Fruit fly (Drosophila melanogaster) whole organism, embryonic: ENCODE results near the gene CSN1b.

Source experiments
- Atf6 ChIP-seq: fragments of 200-800 bp; sonication (Bioruptor generic); IDR thresholded peaks from 2 replicates; pipeline ENCODE4 v1.3.6; 2022; ENCODE audit warnings: missing biosample characterization, missing genetic modification characterization
- Bgb ChIP-seq: fragments of 200-800 bp; sonication (Bioruptor generic); IDR thresholded peaks from 2 replicates; pipeline ENCODE4 v1.3.6; 2022; ENCODE audit warnings: missing biosample characterization, missing genetic modification characterization; ENCODE audit not compliant: partially characterized antibody
- CG10147 ChIP-seq: fragments of 200-800 bp; sonication (Bioruptor generic); optimal IDR thresholded peaks from 2 replicates; lab custom pipeline; 2019; ENCODE audit warnings: missing biosample characterization, mild to moderate bottlenecking, missing genetic modification characterization, moderate library complexity
- CG10431 ChIP-seq: fragments of 200-800 bp; sonication (Bioruptor generic); optimal IDR thresholded peaks from 3 replicates; lab custom pipeline; 2018; ENCODE audit warnings: missing biosample characterization, mild to moderate bottlenecking, missing genetic modification characterization
- CG12104 ChIP-seq: fragments of 200-800 bp; sonication (Bioruptor generic); optimal IDR thresholded peaks from 3 replicates; lab custom pipeline; 2016; ENCODE audit warnings: missing biosample characterization, missing genetic modification characterization
- CG14965 ChIP-seq: fragments of 200-800 bp; sonication (Bioruptor generic); optimal IDR thresholded peaks from 2 replicates; lab custom pipeline; 2016; ENCODE audit warnings: missing biosample characterization, missing genetic modification characterization, borderline replicate concordance
- CG15073 ChIP-seq: fragments of 200-800 bp; sonication (Bioruptor generic); optimal IDR thresholded peaks from 2 replicates; lab custom pipeline; 2016; ENCODE audit warnings: missing biosample characterization, missing genetic modification characterization
- CG15479 ChIP-seq: fragments of 200-800 bp; sonication (Bioruptor generic); optimal IDR thresholded peaks from 3 replicates; lab custom pipeline; 2019; ENCODE audit warnings: missing biosample characterization, mild to moderate bottlenecking, missing genetic modification characterization, moderate library complexity
- CG1647 ChIP-seq: fragments of 200-800 bp; sonication (Bioruptor generic); optimal IDR thresholded peaks from 3 replicates; lab custom pipeline; 2016; ENCODE audit warnings: missing biosample characterization, missing genetic modification characterization
- CG16779 ChIP-seq: fragments of 200-800 bp; sonication (Bioruptor generic); IDR thresholded peaks from 2 replicates; pipeline ENCODE4 v1.3.6; 2022; ENCODE audit warnings: missing biosample characterization, missing genetic modification characterization
- CG17361 ChIP-seq: fragments of 200-800 bp; sonication (Bioruptor generic); IDR thresholded peaks from 3 replicates; pipeline ENCODE4 v1.3.6; 2022; ENCODE audit warnings: missing biosample characterization, missing genetic modification characterization
- CG17829 ChIP-seq: fragments of 200-800 bp; optimal IDR thresholded peaks from 2 replicates; lab custom pipeline; 2019; ENCODE audit warnings: missing biosample characterization, mild to moderate bottlenecking, missing genetic modification characterization, moderate library complexity
- CG18599 ChIP-seq: fragments of 200-800 bp; sonication (Bioruptor generic); optimal IDR thresholded peaks from 3 replicates; lab custom pipeline; 2017; ENCODE audit warnings: missing biosample characterization, missing genetic modification characterization, mild to moderate bottlenecking, moderate library complexity, missing genetic modification reagents
- CG2199 ChIP-seq: fragments of 200-800 bp; sonication (Bioruptor generic); IDR thresholded peaks from 3 replicates; pipeline ENCODE4 v1.3.6; 2022; ENCODE audit warnings: missing biosample characterization, missing genetic modification characterization
- CG30431 ChIP-seq: fragments of 200-800 bp; sonication (Bioruptor generic); optimal IDR thresholded peaks from 2 replicates; lab custom pipeline; 2017; ENCODE audit warnings: missing biosample characterization, missing genetic modification characterization
- CG31224 ChIP-seq: fragments of 200-800 bp; sonication (Bioruptor generic); IDR thresholded peaks from 2 replicates; pipeline ENCODE4 v1.3.6; 2022; ENCODE audit warnings: missing biosample characterization, missing genetic modification characterization
- CG3163 ChIP-seq: fragments of 200-800 bp; sonication (Bioruptor generic); optimal IDR thresholded peaks from 3 replicates; lab custom pipeline; 2016; ENCODE audit warnings: missing biosample characterization, missing genetic modification characterization
- CG32772 ChIP-seq: fragments of 200-800 bp; sonication (Bioruptor generic); IDR thresholded peaks from 2 replicates; pipeline ENCODE4 v1.3.6; 2022; ENCODE audit warnings: missing biosample characterization, missing genetic modification characterization
- CG33213 ChIP-seq: fragments of 200-800 bp; sonication (Bioruptor generic); optimal IDR thresholded peaks from 3 replicates; lab custom pipeline; 2016; ENCODE audit warnings: missing biosample characterization, missing genetic modification characterization
- CG4360 ChIP-seq: fragments of 200-800 bp; sonication (Bioruptor generic); IDR thresholded peaks from 2 replicates; pipeline ENCODE4 v1.3.6; 2022; ENCODE audit warnings: missing biosample characterization, missing genetic modification characterization
- CG4707 ChIP-seq: fragments of 200-800 bp; sonication (Bioruptor generic); optimal IDR thresholded peaks from 2 replicates; lab custom pipeline; 2018; ENCODE audit warnings: missing biosample characterization, mild to moderate bottlenecking, missing genetic modification characterization, moderate library complexity
- CG9609 ChIP-seq: fragments of 200-800 bp; sonication (Bioruptor generic); optimal IDR thresholded peaks from 3 replicates; lab custom pipeline; 2016; ENCODE audit warnings: missing biosample characterization, missing genetic modification characterization
- CG9727 ChIP-seq: fragments of 200-800 bp; sonication (Bioruptor generic); optimal IDR thresholded peaks from 3 replicates; lab custom pipeline; 2017; ENCODE audit warnings: missing biosample characterization, mild to moderate bottlenecking, missing genetic modification characterization
- CG9932 ChIP-seq: fragments of 200-800 bp; sonication (Bioruptor generic); IDR thresholded peaks from 2 replicates; pipeline ENCODE4 v1.3.6; 2022; ENCODE audit warnings: missing biosample characterization, missing genetic modification characterization
- Dek ChIP-seq: fragments of 200-800 bp; sonication (Bioruptor generic); optimal IDR thresholded peaks from 3 replicates; lab custom pipeline; 2019; ENCODE audit warnings: missing biosample characterization, mild to moderate bottlenecking, missing genetic modification characterization, moderate library complexity
- Dref ChIP-seq: fragments of 200-800 bp; sonication (Bioruptor generic); IDR thresholded peaks from 2 replicates; pipeline ENCODE4 v1.3.6; 2022; ENCODE audit warnings: missing biosample characterization, missing genetic modification characterization
- E2f2 ChIP-seq: fragments of 200-800 bp; sonication (Bioruptor generic); IDR thresholded peaks from 2 replicates; pipeline ENCODE4 v1.3.6; 2022; ENCODE audit warnings: missing biosample characterization, missing genetic modification characterization
- HLH3B ChIP-seq: fragments of 200-800 bp; sonication (Bioruptor generic); IDR thresholded peaks from 2 replicates; pipeline ENCODE4 v1.3.6; 2022; ENCODE audit warnings: missing biosample characterization, missing genetic modification characterization
- Hey ChIP-seq: fragments of 200-800 bp; sonication (Bioruptor generic); optimal IDR thresholded peaks from 3 replicates; lab custom pipeline; 2018; ENCODE audit warnings: missing biosample characterization, mild to moderate bottlenecking, missing genetic modification characterization
- Hmr ChIP-seq: fragments of 200-800 bp; sonication (Bioruptor generic); optimal IDR thresholded peaks from 3 replicates; lab custom pipeline; 2017; ENCODE audit warnings: mild to moderate bottlenecking, missing biosample characterization, missing genetic modification reagents, missing genetic modification characterization
- Lim3 ChIP-seq: fragments of 200-800 bp; sonication (Bioruptor generic); IDR thresholded peaks from 2 replicates; pipeline ENCODE4 v1.3.6; 2022; ENCODE audit warnings: missing biosample characterization, missing genetic modification characterization
- Meics ChIP-seq: fragments of 200-800 bp; sonication (Bioruptor generic); optimal IDR thresholded peaks from 2 replicates; lab custom pipeline; 2017; ENCODE audit warnings: missing biosample characterization, mild to moderate bottlenecking, missing genetic modification characterization
- Ssrp ChIP-seq: fragments of 200-800 bp; sonication (Bioruptor generic); optimal IDR thresholded peaks from 2 replicates; lab custom pipeline; 2018; ENCODE audit warnings: missing biosample characterization, mild to moderate bottlenecking, missing genetic modification characterization, moderate library complexity
- Taf1 ChIP-seq: fragments of 200-800 bp; sonication (Bioruptor generic); IDR thresholded peaks from 2 replicates; pipeline ENCODE4 v1.3.6; 2022; ENCODE audit warnings: missing biosample characterization, missing genetic modification characterization
- croc ChIP-seq: fragments of 200-800 bp; sonication (Bioruptor generic); conservative IDR thresholded peaks from 3 replicates; pipeline ENCODE4 v1.3.6; 2022; ENCODE audit warnings: missing biosample characterization, missing genetic modification characterization
- ewg ChIP-seq: fragments of 200-800 bp; sonication (Bioruptor generic); optimal IDR thresholded peaks from 3 replicates; lab custom pipeline; 2017; ENCODE audit warnings: mild to moderate bottlenecking, missing biosample characterization, missing genetic modification reagents, missing genetic modification characterization
- fd102C ChIP-seq: fragments of 200-800 bp; sonication (Bioruptor generic); optimal IDR thresholded peaks from 2 replicates; lab custom pipeline; 2018; ENCODE audit warnings: missing biosample characterization, mild to moderate bottlenecking, missing genetic modification characterization, moderate library complexity
- fru ChIP-seq: fragments of >200 bp; optimal IDR thresholded peaks from 2 replicates; lab custom pipeline; 2017
- jigr1 ChIP-seq: fragments of 200-800 bp; sonication (Bioruptor generic); IDR thresholded peaks from 3 replicates; pipeline ENCODE4 v1.3.6; 2022; ENCODE audit warnings: missing biosample characterization, missing genetic modification characterization
- ken ChIP-seq: fragments of 200-800 bp; sonication (Bioruptor generic); IDR thresholded peaks from 3 replicates; pipeline ENCODE4 v1.3.6; 2022; ENCODE audit warnings: missing biosample characterization, missing genetic modification characterization
- knrl ChIP-seq: fragments of 200-800 bp; sonication (Bioruptor generic); IDR thresholded peaks from 3 replicates; pipeline ENCODE4 v1.3.6; 2022; ENCODE audit warnings: missing biosample characterization, missing genetic modification characterization; ENCODE audit not compliant: partially characterized antibody
- lola ChIP-seq, 3 experiments: fragments of >200 bp in 2 of 3; fragments of 200-800 bp in 1 of 3; sonication (Bioruptor generic) in 1 of 3; optimal IDR thresholded peaks; 2 replicates each; lab custom pipeline; 2017 to 2019; ENCODE audit warnings: missing biosample characterization in 3 of 3, missing genetic modification characterization in 3 of 3, mild to moderate bottlenecking in 1 of 3, moderate library complexity in 1 of 3
- p53 ChIP-seq: fragments of 200-800 bp; sonication (Bioruptor generic); optimal IDR thresholded peaks from 2 replicates; lab custom pipeline; 2016; ENCODE audit warnings: missing biosample characterization, missing genetic modification characterization
- pita ChIP-seq: fragments of 200-800 bp; sonication (Bioruptor generic); optimal IDR thresholded peaks from 2 replicates; lab custom pipeline; 2017; ENCODE audit warnings: missing biosample characterization, mild to moderate bottlenecking, missing genetic modification characterization
- pros ChIP-seq: fragments of 200-800 bp; sonication (Bioruptor generic); optimal IDR thresholded peaks from 3 replicates; lab custom pipeline; 2019; ENCODE audit warnings: missing biosample characterization, mild to moderate bottlenecking, missing genetic modification characterization, moderate library complexity
- repo ChIP-seq: fragments of 200-800 bp; sonication (Bioruptor generic); optimal IDR thresholded peaks from 2 replicates; lab custom pipeline; 2016; ENCODE audit warnings: missing biosample characterization, missing genetic modification characterization
- salm ChIP-seq: fragments of 200-800 bp; sonication (Bioruptor generic); optimal IDR thresholded peaks from 2 replicates; lab custom pipeline; 2018; ENCODE audit warnings: missing biosample characterization, mild to moderate bottlenecking, missing genetic modification characterization
- schlank ChIP-seq: fragments of 200-800 bp; sonication (Bioruptor generic); optimal IDR thresholded peaks from 2 replicates; lab custom pipeline; 2018; ENCODE audit warnings: missing biosample characterization, mild to moderate bottlenecking, missing genetic modification characterization
- seq ChIP-seq: fragments of 200-800 bp; sonication (Bioruptor generic); IDR thresholded peaks from 2 replicates; pipeline ENCODE4 v1.3.6; 2022; ENCODE audit warnings: missing biosample characterization, missing genetic modification characterization
- toy ChIP-seq: fragments of 200-800 bp; sonication (Bioruptor generic); IDR thresholded peaks from 2 replicates; pipeline ENCODE4 v1.3.6; 2022; ENCODE audit warnings: missing biosample characterization, missing genetic modification characterization
- ttk ChIP-seq: fragments of 200-800 bp; sonication (Bioruptor generic); IDR thresholded peaks from 2 replicates; pipeline ENCODE4 v2.1.2; 2022; ENCODE audit warnings: missing biosample characterization, missing genetic modification characterization
- unpg ChIP-seq: fragments of 200-800 bp; sonication (Bioruptor generic); optimal IDR thresholded peaks from 3 replicates; lab custom pipeline; 2018; ENCODE audit warnings: missing biosample characterization, mild to moderate bottlenecking, missing genetic modification characterization, moderate library complexity

Gene CSN1b

dm6 chr3L:18872440-18872839, 32.3 kb downstream of the CSN1b start, which contains the start of the genes Rad9 and Uggt (continued):
- TF ChIP-seq ewg (no peak), CG1647 (no peak), CG32772 (GFP tag; lab: Robert Waterston, UW) (no peak), jigr1 (no peak), CG4707 (no peak), E2f2 (GFP tag; lab: Robert Waterston, UW) (peak; percentile 75), CG12104 (GFP tag; lab: Kevin White, UChicago) (no peak), knrl (no peak), schlank (tag; lab: Kevin White, UChicago) (no peak), ttk (GFP tag; lab: Robert Waterston, UW) (no peak), Atf6 (GFP tag; lab: Robert Waterston, UW) (no peak), pita (GFP tag; lab: Kevin White, UChicago) (no peak), CG30431 (GFP tag; lab: Kevin White, UChicago) (no peak), CG15073 (GFP tag; lab: Kevin White, UChicago) (no peak), Dref (GFP tag; lab: Robert Waterston, UW) (no peak), fru (lab: Kevin White, UChicago) (no peak), CG9727 (GFP tag; lab: Kevin White, UChicago) (peak; percentile 30), croc (no peak; the same call in 2 of the 3 replicates), pros (no peak), HLH3B (GFP tag; lab: Robert Waterston, UW) (no peak), repo (GFP tag; lab: Kevin White, UChicago) (no peak), CG17361 (GFP tag; lab: Robert Waterston, UW) (no peak), CG10431 (GFP tag; lab: Kevin White, UChicago) (no peak), salm (tag; lab: Kevin White, UChicago) (no peak), CG2199 (no peak), unpg (GFP tag; lab: Kevin White, UChicago) (no peak), CG16779 (GFP tag; lab: Robert Waterston, UW) (no peak), CG15479 (GFP tag; lab: Kevin White, UChicago) (no peak), CG4360 (no peak), CG33213 (no peak), CG17829 (peak; percentile 53), CG14965 (GFP tag; lab: Kevin White, UChicago) (no peak), lola (GFP tag; optimal IDR thresholded peaks at IDR 0.05; lab: Kevin White, UChicago) (peak in 1 of 3 experiments; percentile 41), Taf1 (GFP tag; lab: Robert Waterston, UW) (no peak), CG9609 (GFP tag; lab: Kevin White, UChicago) (no peak), Dek (no peak), Meics (GFP tag; lab: Kevin White, UChicago) (no peak), Bgb (GFP tag; lab: Robert Waterston, UW) (no peak), seq (0 out of 2 replicates have a peak, but pooled peaks have one; percentile 13), CG3163 (GFP tag; lab: Kevin White, UChicago) (no peak), toy (GFP tag; lab: Robert Waterston, UW) (no peak), CG9932 (GFP tag; lab: Robert Waterston, UW) (no peak), Hmr (GFP tag; lab: Kevin White, UChicago) (no peak), Hey (no peak), Lim3 (no peak), CG10147 (no peak), fd102C (no peak), CG18599 (peak; percentile 45), ken (GFP tag; lab: Robert Waterston, UW) (no peak), CG31224 (no peak), p53 (GFP tag; lab: Kevin White, UChicago) (no peak), Ssrp (tag; lab: Kevin White, UChicago) (no peak)
